Worm (Caenorhabditis elegans): ENCODE data around the gene srbc-10.

ce11 chrV:7495189-7495588, 2.4 kb upstream of the srbc-10 start, which contains the start of gene srbc-11:
- TF ChIP-seq ZK546.5 (tag; optimal IDR thresholded peaks at IDR 0.05) (no peak), R02D3.7 (tag; optimal IDR thresholded peaks at IDR 0.05) (no peak), cey-2 (tag; optimal IDR thresholded peaks at IDR 0.05; ENCODE audit: borderline replicate concordance, insufficient read depth) (no peak), lsy-2 (tag; optimal IDR thresholded peaks at IDR 0.05) (no peak), snpc-4 (tag; optimal IDR thresholded peaks at IDR 0.05) (no peak), mdt-29 (GFP tag; IDR thresholded peaks at IDR 0.05) (no peak), nhr-10 (tag; optimal IDR thresholded peaks at IDR 0.05) (no peak), nhr-11 (tag; optimal IDR thresholded peaks at IDR 0.05) (no peak), ctbp-1 (GFP tag; IDR thresholded peaks at IDR 0.05) (no peak), unc-62 (GFP tag; optimal IDR thresholded peaks at IDR 0.05 in 1 of 2) (no peak), unc-62 (tag; optimal IDR thresholded peaks at IDR 0.05) (no peak), rbr-2 (tag; optimal IDR thresholded peaks at IDR 0.05) (no peak), jun-1 (tag; optimal IDR thresholded peaks at IDR 0.05) (no peak)
